Worm (Caenorhabditis elegans) whole organism, L2 larva: ENCODE measurements around the gene F10C5.3.

Experiments
- aly-2 ChIP-seq: fragments of 150-350 bp; optimal IDR thresholded peaks from 2 replicates; lab custom pipeline; 2014; ENCODE audit warnings: missing biosample characterization, missing genetic modification characterization
- ama-1 ChIP-seq: fragments of 150-350 bp; optimal IDR thresholded peaks from 2 replicates; lab custom pipeline; 2018; ENCODE audit warnings: inconsistent platforms
- ceh-82 ChIP-seq: fragments of 150-350 bp; optimal IDR thresholded peaks from 2 replicates; lab custom pipeline; 2014; ENCODE audit warnings: missing biosample characterization, missing genetic modification characterization
- elt-3 ChIP-seq: sonication (generic microtip); optimal IDR thresholded peaks from 2 replicates; lab custom pipeline; 2017; ENCODE audit warnings: missing biosample characterization, missing genetic modification characterization
- fos-1 ChIP-seq: fragments of 150-350 bp; optimal IDR thresholded peaks from 2 replicates; lab custom pipeline; 2014; ENCODE audit warnings: missing biosample characterization, missing genetic modification characterization
- lin-13 ChIP-seq: fragments of 150-350 bp; optimal IDR thresholded peaks from 2 replicates; lab custom pipeline; 2014; ENCODE audit warnings: missing biosample characterization, missing genetic modification reagents, missing genetic modification characterization
- mbf-1 ChIP-seq: sonication (generic microtip); optimal IDR thresholded peaks from 2 replicates; lab custom pipeline; 2017; ENCODE audit warnings: missing biosample characterization, missing genetic modification characterization
- nhr-11 ChIP-seq: fragments of 150-350 bp; optimal IDR thresholded peaks from 2 replicates; lab custom pipeline; 2014; ENCODE audit warnings: missing biosample characterization, missing genetic modification characterization
- nhr-25 ChIP-seq: fragments of 150-350 bp; sonication (generic microtip); optimal IDR thresholded peaks from 3 replicates; lab custom pipeline; 2014; ENCODE audit warnings: missing biosample characterization, missing genetic modification characterization
- sma-9 ChIP-seq, 2 experiments: fragments of 150-350 bp in 1 of 2; sonication (generic microtip) in 1 of 2; optimal IDR thresholded peaks; 2 replicates each; lab custom pipeline; 2014 to 2016; ENCODE audit warnings: missing genetic modification characterization in 2 of 2, mild to moderate bottlenecking in 1 of 2, missing biosample characterization in 1 of 2, missing compliant biosample characterization in 1 of 2, missing genetic modification reagents in 1 of 2, moderate library complexity in 1 of 2
- unc-62 ChIP-seq: fragments of 150-350 bp; optimal IDR thresholded peaks from 2 replicates; lab custom pipeline; 2014; ENCODE audit warnings: missing biosample characterization, missing genetic modification reagents, missing genetic modification characterization
- zag-1 ChIP-seq: fragments of 150-350 bp; optimal IDR thresholded peaks from 2 replicates; lab custom pipeline; 2014; ENCODE audit warnings: missing biosample characterization, missing genetic modification characterization
- ztf-11 ChIP-seq: sonication (generic microtip); optimal IDR thresholded peaks from 2 replicates; lab custom pipeline; 2017; ENCODE audit warnings: missing biosample characterization, missing genetic modification characterization
- ztf-4 ChIP-seq: fragments of 150-350 bp; optimal IDR thresholded peaks from 2 replicates; lab custom pipeline; 2014; ENCODE audit warnings: missing biosample characterization, missing genetic modification characterization

DNA sequence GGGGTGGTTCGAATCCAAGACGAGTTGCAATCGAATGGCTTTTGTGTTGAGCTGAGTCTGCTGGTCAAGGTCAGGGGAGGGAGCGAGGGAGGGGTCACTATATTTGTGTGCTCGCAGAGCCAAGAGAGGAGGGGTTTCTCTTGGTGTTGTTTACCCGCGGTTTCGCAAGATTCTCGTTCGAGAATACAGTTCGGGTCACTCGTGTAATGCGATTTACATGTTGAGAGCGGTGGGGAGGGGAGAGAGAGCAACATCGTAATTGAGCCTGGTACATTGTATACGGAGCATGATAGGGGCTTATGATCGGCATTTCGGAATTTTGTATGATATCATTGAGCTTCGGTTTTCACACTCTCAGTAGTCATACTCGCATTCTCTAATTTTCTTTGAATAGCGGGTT is 28.4 kb downstream of the F10C5.3 start, which contains the start of gene F30H5.3:
- TF ChIP-seq unc-62 (GFP tag; lab: Kevin White, UChicago) (no peak), lin-13 (no peak), mbf-1 (tag; lab: Kevin White, UChicago) (no peak), ama-1 (lab: Kevin White, UChicago) (no peak), zag-1 (tag; lab: Kevin White, UChicago) (no peak), ztf-11 (tag; lab: Kevin White, UChicago) (no peak), elt-3 (tag; lab: Kevin White, UChicago) (no peak), nhr-25 (no peak), aly-2 (tag; lab: Kevin White, UChicago) (no peak), fos-1 (tag; lab: Kevin White, UChicago) (no peak), sma-9 (GFP tag; optimal IDR thresholded peaks at IDR 0.05; lab: Kevin White, UChicago) (no peak), sma-9 (tag; optimal IDR thresholded peaks at IDR 0.05; lab: Kevin White, UChicago) (no peak), ztf-4 (tag; lab: Kevin White, UChicago) (no peak), nhr-11 (tag; lab: Kevin White, UChicago) (no peak), ceh-82 (tag; lab: Kevin White, UChicago) (no peak)
